Fruit fly (Drosophila melanogaster) whole organism, embryonic: Measurements from ENCODE around the gene Naa80.

Experiments used
- Adf1 ChIP-seq: fragments of 200-800 bp; sonication (Bioruptor generic); IDR thresholded peaks from 2 replicates; pipeline ENCODE4 v1.3.6; 2022; ENCODE audit warnings: missing biosample characterization, missing genetic modification characterization
- CG10267 ChIP-seq: fragments of 200-800 bp; sonication (Bioruptor generic); optimal IDR thresholded peaks from 2 replicates; lab custom pipeline; 2018; ENCODE audit warnings: missing biosample characterization, mild to moderate bottlenecking, missing genetic modification characterization, moderate library complexity
- CG10543 ChIP-seq: fragments of 200-800 bp; sonication (Bioruptor generic); optimal IDR thresholded peaks from 3 replicates; lab custom pipeline; 2017; ENCODE audit warnings: missing biosample characterization, mild to moderate bottlenecking, missing genetic modification characterization, moderate library complexity
- CG10979 ChIP-seq: fragments of 200-800 bp; sonication (Bioruptor generic); optimal IDR thresholded peaks from 2 replicates; lab custom pipeline; 2018; ENCODE audit warnings: missing biosample characterization, mild to moderate bottlenecking, missing genetic modification characterization, moderate library complexity
- CG12391 ChIP-seq: fragments of 200-800 bp; sonication (Bioruptor generic); optimal IDR thresholded peaks from 3 replicates; lab custom pipeline; 2018; ENCODE audit warnings: missing biosample characterization, mild to moderate bottlenecking, missing genetic modification characterization, moderate library complexity
- CG14014 ChIP-seq: fragments of 200-800 bp; sonication (Bioruptor generic); IDR thresholded peaks from 2 replicates; pipeline ENCODE4 v1.3.6; 2022; ENCODE audit warnings: missing biosample characterization, missing genetic modification characterization
- CG14965 ChIP-seq: fragments of 200-800 bp; sonication (Bioruptor generic); optimal IDR thresholded peaks from 2 replicates; lab custom pipeline; 2016; ENCODE audit warnings: missing biosample characterization, missing genetic modification characterization, borderline replicate concordance
- CG1529 ChIP-seq: fragments of 200-800 bp; sonication (Bioruptor generic); optimal IDR thresholded peaks from 3 replicates; lab custom pipeline; 2018; ENCODE audit warnings: missing biosample characterization, missing genetic modification characterization
- CG15479 ChIP-seq: fragments of 200-800 bp; sonication (Bioruptor generic); optimal IDR thresholded peaks from 3 replicates; lab custom pipeline; 2019; ENCODE audit warnings: missing biosample characterization, mild to moderate bottlenecking, missing genetic modification characterization, moderate library complexity
- CG17328 ChIP-seq: fragments of 200-800 bp; sonication (Bioruptor generic); IDR thresholded peaks from 2 replicates; pipeline ENCODE4 v1.3.6; 2022; ENCODE audit warnings: missing biosample characterization, missing genetic modification characterization
- CG17829 ChIP-seq: fragments of 200-800 bp; optimal IDR thresholded peaks from 2 replicates; lab custom pipeline; 2019; ENCODE audit warnings: missing biosample characterization, mild to moderate bottlenecking, missing genetic modification characterization, moderate library complexity
- CG17912 ChIP-seq: fragments of 200-800 bp; sonication (Bioruptor generic); optimal IDR thresholded peaks from 2 replicates; lab custom pipeline; 2018; ENCODE audit warnings: missing biosample characterization, mild to moderate bottlenecking, missing genetic modification characterization
- CG2120 ChIP-seq: fragments of 200-800 bp; sonication (Bioruptor generic); optimal IDR thresholded peaks from 3 replicates; lab custom pipeline; 2016; ENCODE audit warnings: missing biosample characterization, missing genetic modification characterization
- CG31388 ChIP-seq: fragments of 200-800 bp; sonication (Bioruptor generic); optimal IDR thresholded peaks from 2 replicates; lab custom pipeline; 2016; ENCODE audit warnings: missing biosample characterization, missing genetic modification characterization
- CG33557 ChIP-seq: fragments of 200-800 bp; sonication (Bioruptor generic); optimal IDR thresholded peaks from 2 replicates; lab custom pipeline; 2019; ENCODE audit warnings: missing biosample characterization, mild to moderate bottlenecking, missing genetic modification characterization, moderate library complexity
- CG34422 ChIP-seq: fragments of 200-800 bp; sonication (Bioruptor generic); IDR thresholded peaks from 3 replicates; pipeline ENCODE4 v1.3.6; 2022; ENCODE audit warnings: missing biosample characterization, missing genetic modification characterization
- CG3847 ChIP-seq: fragments of 200-800 bp; sonication (Bioruptor generic); IDR thresholded peaks from 2 replicates; pipeline ENCODE4 v1.3.6; 2022; ENCODE audit warnings: missing biosample characterization, missing genetic modification characterization
- CG3995 ChIP-seq: fragments of 200-800 bp; sonication (Bioruptor generic); optimal IDR thresholded peaks from 3 replicates; lab custom pipeline; 2016; ENCODE audit warnings: missing biosample characterization, missing genetic modification characterization
- CG4360 ChIP-seq: fragments of 200-800 bp; sonication (Bioruptor generic); IDR thresholded peaks from 2 replicates; pipeline ENCODE4 v1.3.6; 2022; ENCODE audit warnings: missing biosample characterization, missing genetic modification characterization
- CG5245 ChIP-seq: fragments of 200-800 bp; sonication (Bioruptor generic); optimal IDR thresholded peaks from 3 replicates; lab custom pipeline; 2016; ENCODE audit warnings: missing biosample characterization, missing genetic modification characterization
- CoRest ChIP-seq: fragments of 200-800 bp; sonication (Bioruptor generic); optimal IDR thresholded peaks from 3 replicates; lab custom pipeline; 2018; ENCODE audit warnings: missing biosample characterization, mild to moderate bottlenecking, missing genetic modification characterization, moderate library complexity
- Drgx ChIP-seq: fragments of 200-800 bp; sonication (Bioruptor generic); IDR thresholded peaks from 2 replicates; pipeline ENCODE4 v1.3.6; 2022; ENCODE audit warnings: missing biosample characterization, missing genetic modification characterization
- E2f2 ChIP-seq: fragments of 200-800 bp; sonication (Bioruptor generic); IDR thresholded peaks from 2 replicates; pipeline ENCODE4 v1.3.6; 2022; ENCODE audit warnings: missing biosample characterization, missing genetic modification characterization
- HmgZ ChIP-seq: fragments of 200-800 bp; sonication (Bioruptor generic); optimal IDR thresholded peaks from 2 replicates; lab custom pipeline; 2018; ENCODE audit warnings: missing biosample characterization, mild to moderate bottlenecking, missing genetic modification characterization
- Kr ChIP-seq: fragments of 200-800 bp; sonication (Bioruptor generic); optimal IDR thresholded peaks from 2 replicates; lab custom pipeline; 2017; ENCODE audit warnings: missing biosample characterization, mild to moderate bottlenecking, missing genetic modification characterization
- Lhr ChIP-seq: fragments of 200-800 bp; sonication (Bioruptor generic); optimal IDR thresholded peaks from 3 replicates; lab custom pipeline; 2017; ENCODE audit warnings: mild to moderate bottlenecking, missing biosample characterization, missing genetic modification reagents, missing genetic modification characterization
- MBD-R2 ChIP-seq: fragments of 200-800 bp; sonication (Bioruptor generic); IDR thresholded peaks from 2 replicates; pipeline ENCODE4 v1.3.6; 2022; ENCODE audit warnings: missing biosample characterization, missing genetic modification characterization
- PHDP ChIP-seq: fragments of 200-800 bp; sonication (Bioruptor generic); optimal IDR thresholded peaks from 3 replicates; lab custom pipeline; 2018; ENCODE audit warnings: missing biosample characterization, mild to moderate bottlenecking, missing genetic modification characterization, moderate library complexity
- Ptx1 ChIP-seq: fragments of 200-800 bp; sonication (Bioruptor generic); IDR thresholded peaks from 2 replicates; pipeline ENCODE4 v1.3.6; 2022; ENCODE audit warnings: missing biosample characterization, missing genetic modification characterization
- Vsx1 ChIP-seq: fragments of 200-800 bp; sonication (Bioruptor generic); optimal IDR thresholded peaks from 2 replicates; lab custom pipeline; 2017; ENCODE audit warnings: missing biosample characterization, mild to moderate bottlenecking, missing genetic modification characterization, missing genetic modification reagents
- YL-1 ChIP-seq: fragments of 200-800 bp; sonication (Bioruptor generic); optimal IDR thresholded peaks from 3 replicates; lab custom pipeline; 2017; ENCODE audit warnings: missing biosample characterization, mild to moderate bottlenecking, missing genetic modification characterization
- ab ChIP-seq: fragments of 200-800 bp; sonication (Bioruptor generic); optimal IDR thresholded peaks from 2 replicates; lab custom pipeline; 2016; ENCODE audit warnings: missing biosample characterization, missing genetic modification characterization
- al ChIP-seq: fragments of 200-800 bp; sonication (Bioruptor generic); IDR thresholded peaks from 2 replicates; pipeline ENCODE4 v1.3.6; 2022; ENCODE audit warnings: missing biosample characterization, missing genetic modification characterization
- bigmax ChIP-seq: fragments of 200-800 bp; sonication (Bioruptor generic); optimal IDR thresholded peaks from 2 replicates; lab custom pipeline; 2018; ENCODE audit warnings: missing biosample characterization, mild to moderate bottlenecking, missing genetic modification characterization
- en ChIP-seq: fragments of 200-800 bp; sonication (Bioruptor generic); optimal IDR thresholded peaks from 2 replicates; lab custom pipeline; 2016; ENCODE audit warnings: missing biosample characterization, missing genetic modification characterization
- esg ChIP-seq: fragments of 200-800 bp; sonication (Bioruptor generic); conservative IDR thresholded peaks from 2 replicates; pipeline ENCODE4 v1.3.6; 2022; ENCODE audit warnings: missing biosample characterization, missing genetic modification characterization
- gfzf ChIP-seq: fragments of 200-800 bp; sonication (Bioruptor generic); optimal IDR thresholded peaks from 2 replicates; lab custom pipeline; 2016; ENCODE audit warnings: missing biosample characterization, mild to moderate bottlenecking, missing genetic modification characterization, moderate library complexity
- grau ChIP-seq: fragments of 200-800 bp; optimal IDR thresholded peaks from 3 replicates; lab custom pipeline; 2019; ENCODE audit warnings: missing biosample characterization, mild to moderate bottlenecking, missing genetic modification characterization, moderate library complexity
- jing ChIP-seq: fragments of 200-800 bp; sonication (Bioruptor generic); optimal IDR thresholded peaks from 2 replicates; lab custom pipeline; 2018; ENCODE audit warnings: missing biosample characterization, mild to moderate bottlenecking, missing genetic modification characterization
- knrl ChIP-seq: fragments of 200-800 bp; sonication (Bioruptor generic); IDR thresholded peaks from 3 replicates; pipeline ENCODE4 v1.3.6; 2022; ENCODE audit warnings: missing biosample characterization, missing genetic modification characterization; ENCODE audit not compliant: partially characterized antibody
- lbe ChIP-seq: fragments of 200-800 bp; sonication (Bioruptor generic); optimal IDR thresholded peaks from 2 replicates; lab custom pipeline; 2016; ENCODE audit warnings: missing biosample characterization, mild to moderate bottlenecking, missing genetic modification characterization
- lilli ChIP-seq: fragments of 200-800 bp; sonication (Bioruptor generic); optimal IDR thresholded peaks from 3 replicates; lab custom pipeline; 2016; ENCODE audit warnings: missing biosample characterization, missing genetic modification characterization
- pb ChIP-seq: fragments of 200-800 bp; sonication (Bioruptor generic); optimal IDR thresholded peaks from 3 replicates; lab custom pipeline; 2016; ENCODE audit warnings: missing biosample characterization, missing genetic modification characterization
- peb ChIP-seq: fragments of 200-800 bp; sonication (Bioruptor generic); IDR thresholded peaks from 2 replicates; pipeline ENCODE4 v1.3.6; 2022; ENCODE audit warnings: missing biosample characterization, missing genetic modification characterization
- pzg ChIP-seq: fragments of 200-800 bp; sonication (Bioruptor generic); optimal IDR thresholded peaks from 3 replicates; lab custom pipeline; 2018; ENCODE audit warnings: missing biosample characterization, mild to moderate bottlenecking, missing genetic modification characterization, moderate library complexity
- row ChIP-seq: fragments of 200-800 bp; sonication (Bioruptor generic); IDR thresholded peaks from 3 replicates; pipeline ENCODE4 v1.3.6; 2022; ENCODE audit warnings: missing biosample characterization, missing genetic modification characterization
- stwl ChIP-seq: fragments of 200-800 bp; sonication (Bioruptor generic); optimal IDR thresholded peaks from 3 replicates; lab custom pipeline; 2018; ENCODE audit warnings: missing biosample characterization, mild to moderate bottlenecking, missing genetic modification characterization, moderate library complexity
- sug ChIP-seq: fragments of 200-800 bp; optimal IDR thresholded peaks from 2 replicates; lab custom pipeline; 2019; ENCODE audit warnings: missing biosample characterization, mild to moderate bottlenecking, missing genetic modification characterization, moderate library complexity
- tll ChIP-seq, 2 experiments: fragments of 200-800 bp in 1 of 2; fragments of >200 bp in 1 of 2; sonication (Bioruptor generic) in 1 of 2; optimal IDR thresholded peaks; 2 replicates each; lab custom pipeline; 2017 to 2019; ENCODE audit warnings: missing biosample characterization in 2 of 2, missing genetic modification characterization in 2 of 2, mild to moderate bottlenecking in 1 of 2, moderate library complexity in 1 of 2
- usp ChIP-seq: fragments of >200 bp; optimal IDR thresholded peaks from 2 replicates; lab custom pipeline; 2017; ENCODE audit warnings: missing biosample characterization, missing genetic modification characterization
- wdn ChIP-seq: fragments of 200-800 bp; sonication (Bioruptor generic); IDR thresholded peaks from 2 replicates; pipeline ENCODE4 v1.3.6; 2022; ENCODE audit warnings: missing biosample characterization, missing genetic modification characterization

Gene Naa80

dm6 chr3R:9793018-9793417 is 25.4 kb downstream of the Naa80 start, which contains the start of gene CG8516 (continued):
- TF ChIP-seq CG34422 (GFP tag; lab: Robert Waterston, UW): peak; percentile 49; the same call in 1 of the 3 replicates
- TF ChIP-seq gfzf: peak; percentile 93
- TF ChIP-seq esg (GFP tag; lab: Robert Waterston, UW): no peak
- peak; percentile 90 for TF ChIP-seq CG4360
- TF ChIP-seq CG12391 (tag; lab: Kevin White, UChicago): peak; percentile 33
- peak; percentile 81 for TF ChIP-seq MBD-R2 (GFP tag; lab: Robert Waterston, UW)
- TF ChIP-seq usp (GFP tag; lab: Kevin White, UChicago): no peak
- no peak for TF ChIP-seq knrl (GFP tag; lab: Robert Waterston, UW)
- peak; percentile 67 for TF ChIP-seq HmgZ
- 0 out of 2 replicates have a peak, but pooled peaks have one; percentile 11 for TF ChIP-seq Drgx (GFP tag; lab: Robert Waterston, UW)
- TF ChIP-seq tll (GFP tag; optimal IDR thresholded peaks at IDR 0.05; lab: Kevin White, UChicago): no peak
- TF ChIP-seq en (GFP tag; lab: Kevin White, UChicago): no peak
- peak; percentile 83 for TF ChIP-seq pzg (GFP tag; lab: Kevin White, UChicago)
- peak; percentile 77 for TF ChIP-seq YL-1 (GFP tag; lab: Kevin White, UChicago)
- TF ChIP-seq jing: no peak
- peak; percentile 19 for TF ChIP-seq lilli (GFP tag; lab: Kevin White, UChicago)
- TF ChIP-seq Adf1 (GFP tag; lab: Robert Waterston, UW): 0 out of 2 replicates have a peak, but pooled peaks have one; percentile 10
- TF ChIP-seq CG1529 (GFP tag; lab: Kevin White, UChicago): no peak
- TF ChIP-seq pb (GFP tag; lab: Kevin White, UChicago): no peak
- no peak for TF ChIP-seq CG14965 (GFP tag; lab: Kevin White, UChicago)
- TF ChIP-seq CG15479 (GFP tag; lab: Kevin White, UChicago): no peak
- TF ChIP-seq wdn (GFP tag; lab: Robert Waterston, UW): no peak
- TF ChIP-seq CG2120 (GFP tag; lab: Kevin White, UChicago): peak; percentile 41
- no peak for TF ChIP-seq lbe (GFP tag; lab: Kevin White, UChicago)
- TF ChIP-seq CG10543 (GFP tag; lab: Kevin White, UChicago): no peak
- TF ChIP-seq al (GFP tag; lab: Robert Waterston, UW): no peak
- peak; percentile 32 for TF ChIP-seq sug
- TF ChIP-seq CG17328 (GFP tag; lab: Robert Waterston, UW): peak; percentile 36
- TF ChIP-seq CG3995 (GFP tag; lab: Kevin White, UChicago): peak; percentile 68
- peak; percentile 18 for TF ChIP-seq grau (tag; lab: Kevin White, UChicago)
- TF ChIP-seq row: peak; percentile 64
- TF ChIP-seq stwl (tag; lab: Kevin White, UChicago): peak; percentile 81
- TF ChIP-seq Lhr (GFP tag; lab: Kevin White, UChicago): peak; percentile 33
- no peak for TF ChIP-seq Vsx1
- peak; percentile 38 for TF ChIP-seq bigmax (GFP tag; lab: Kevin White, UChicago)
- peak; percentile 51 for TF ChIP-seq CG10267 (tag; lab: Kevin White, UChicago)
- TF ChIP-seq PHDP (tag; lab: Kevin White, UChicago): peak; percentile 6
- TF ChIP-seq CG17912 (GFP tag; lab: Kevin White, UChicago): peak; percentile 0
- TF ChIP-seq E2f2 (GFP tag; lab: Robert Waterston, UW): peak; percentile 49
- no peak for TF ChIP-seq CG5245
- no peak for TF ChIP-seq CG10979 (tag; lab: Kevin White, UChicago)
- no peak for TF ChIP-seq CG33557 (GFP tag; lab: Kevin White, UChicago)
- TF ChIP-seq Kr (GFP tag; lab: Kevin White, UChicago): no peak
- no peak for TF ChIP-seq CG31388
- TF ChIP-seq peb: no peak
- TF ChIP-seq Ptx1 (GFP tag; lab: Robert Waterston, UW): no peak
- no peak for TF ChIP-seq ab (GFP tag; lab: Kevin White, UChicago)
- TF ChIP-seq CoRest (tag; lab: Kevin White, UChicago): peak; percentile 53
- peak; percentile 39 for TF ChIP-seq CG17829
- no peak for TF ChIP-seq CG14014
- TF ChIP-seq CG3847 (GFP tag; lab: Robert Waterston, UW): peak; percentile 37; the same call in 1 of the 2 replicates
